Worm (Caenorhabditis elegans): ENCODE results near the gene mut-14.

- TF ChIP-seq mls-2 (tag; optimal IDR thresholded peaks at IDR 0.05): no peak
- TF ChIP-seq snpc-4 (tag; optimal IDR thresholded peaks at IDR 0.05): no peak
- TF ChIP-seq unc-62 (GFP tag; optimal IDR thresholded peaks at IDR 0.05): no peak
- no peak for TF ChIP-seq nhr-2 (tag; optimal IDR thresholded peaks at IDR 0.05)
- TF ChIP-seq nhr-12 (tag; optimal IDR thresholded peaks at IDR 0.05): no peak
- TF ChIP-seq ztf-11 (tag; optimal IDR thresholded peaks at IDR 0.05): no peak
- TF ChIP-seq sptf-1 (tag; optimal IDR thresholded peaks at IDR 0.05): no peak
- TF ChIP-seq lin-13 (tag; optimal IDR thresholded peaks at IDR 0.05): no peak
- no peak for TF ChIP-seq unc-39 (tag; optimal IDR thresholded peaks at IDR 0.05)
- TF ChIP-seq ceh-39 (tag; optimal IDR thresholded peaks at IDR 0.05): no peak
These were observed 32.5 kb downstream of the mut-14 start for ce11 chrV:5628014-5628413.

Data from whole organism, mixed stage, embryonic.